Worm (Caenorhabditis elegans): ENCODE results near the gene wip-1.
A peak's percentile ranks its signal among the peaks of the same experiment; 100 is the strongest.

DNA sequence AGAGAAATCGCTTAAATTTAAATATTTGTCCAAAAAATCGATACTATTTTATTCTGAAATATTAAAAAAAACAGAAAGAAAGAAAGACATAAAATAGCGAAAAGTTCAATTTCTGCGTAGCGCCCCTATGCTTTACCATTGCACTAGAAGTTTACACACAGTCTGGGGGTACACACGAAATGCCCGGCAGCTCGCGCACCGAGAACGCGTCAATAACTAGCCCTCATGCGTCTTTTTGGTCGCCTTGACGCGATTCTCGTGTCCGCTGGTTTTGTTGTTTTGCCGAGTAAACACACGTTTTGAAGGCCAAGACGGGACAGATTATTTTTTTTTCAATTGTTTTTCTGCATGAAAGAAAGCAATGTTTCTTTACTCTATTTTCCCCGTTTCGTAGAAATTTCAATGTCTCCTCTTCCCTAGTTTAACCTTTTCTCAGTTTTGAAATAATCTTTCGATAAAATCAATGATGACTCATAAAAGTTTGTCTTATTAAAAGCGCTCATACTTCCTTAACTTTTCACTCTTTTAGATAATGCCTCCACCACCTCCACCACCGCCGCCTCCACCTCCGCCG is at the start of gene wip-1:
- peak; percentile 95 for TF ChIP-seq nhr-237 (tag; optimal IDR thresholded peaks at IDR 0.05)
- peak; percentile 98 for TF ChIP-seq pha-4 (tag; optimal IDR thresholded peaks at IDR 0.05)
- TF ChIP-seq elt-3 (tag; optimal IDR thresholded peaks at IDR 0.05): peak; percentile 32
- peak; percentile 87 for TF ChIP-seq mls-2 (tag; optimal IDR thresholded peaks at IDR 0.05)
- peak; percentile 88 for TF ChIP-seq ztf-11 (tag; optimal IDR thresholded peaks at IDR 0.05)
- peak; percentile 47 for TF ChIP-seq unc-62 (GFP tag; optimal IDR thresholded peaks at IDR 0.05)
- peak; percentile 38 for TF ChIP-seq mab-5 (tag; optimal IDR thresholded peaks at IDR 0.05)

All from whole organism, mixed stage, embryonic.